Worm (Caenorhabditis elegans) whole organism, late embryonic: ENCODE data around the gene dhs-13.

Experiments used
- K09A11.1 ChIP-seq: sonication (generic microtip); optimal IDR thresholded peaks from 2 replicates; lab custom pipeline; 2017; ENCODE audit warnings: antibody characterized with exemption, mild to moderate bottlenecking, missing genetic modification characterization, missing compliant biosample characterization; ENCODE audit not compliant: insufficient read depth
- Y22D7AL.16 ChIP-seq: sonication (generic microtip); optimal IDR thresholded peaks from 2 replicates; lab custom pipeline; 2016; ENCODE audit warnings: missing genetic modification characterization, missing compliant biosample characterization
- ceh-19 ChIP-seq: fragments of 200-800 bp; sonication (Bioruptor generic); optimal IDR thresholded peaks from 2 replicates; lab custom pipeline; 2018; ENCODE audit warnings: mild to moderate bottlenecking, missing genetic modification characterization, missing compliant biosample characterization
- ceh-45 ChIP-seq: fragments of 200-800 bp; sonication (Bioruptor generic); IDR thresholded peaks from 2 replicates; pipeline ENCODE4 v1.3.6; 2022; ENCODE audit warnings: missing genetic modification reagents, missing genetic modification characterization, missing compliant biosample characterization
- nhr-11 ChIP-seq: fragments of 150-350 bp; optimal IDR thresholded peaks from 2 replicates; lab custom pipeline; 2014; ENCODE audit warnings: missing biosample characterization, missing genetic modification characterization
- pha-4 ChIP-seq: fragments of 150-350 bp; optimal IDR thresholded peaks from 2 replicates; lab custom pipeline; 2018; ENCODE audit warnings: missing biosample characterization, missing genetic modification reagents, missing genetic modification characterization

DNA sequence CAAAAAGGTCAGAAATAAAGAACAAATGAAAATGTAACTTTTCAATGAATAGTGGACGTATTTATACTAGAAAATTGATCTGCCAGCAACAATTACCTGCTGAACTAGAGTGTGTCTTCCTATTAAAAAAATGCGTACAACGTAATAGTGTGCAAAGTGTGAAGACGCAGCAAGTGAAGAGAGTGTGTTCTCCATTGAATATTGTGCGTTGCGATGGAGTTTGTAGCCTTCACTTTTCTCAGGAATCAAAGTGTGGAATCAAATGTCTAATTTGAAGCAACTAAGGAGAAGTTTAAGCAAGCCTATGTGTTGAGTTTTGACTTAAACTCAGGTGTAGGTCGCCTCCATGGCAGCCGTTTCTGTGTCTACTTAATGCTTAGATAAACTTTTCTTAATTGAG lies 39.6 kb downstream of the dhs-13 start, which contains the start of gene gst-21:
- no peak for TF ChIP-seq ceh-19
- TF ChIP-seq pha-4 (tag; lab: Kevin White, UChicago) = no peak
- no peak for TF ChIP-seq ceh-45 (GFP tag; lab: Robert Waterston, UW)
- no peak for TF ChIP-seq K09A11.1 (tag; lab: Kevin White, UChicago)
- no peak for TF ChIP-seq Y22D7AL.16 (tag; lab: Kevin White, UChicago)
- TF ChIP-seq nhr-11 (tag; lab: Kevin White, UChicago) = no peak
